Fruit fly (Drosophila melanogaster) whole organism, embryonic: ENCODE results near the gene Datp.

ENCODE experiments used
- Aef1 ChIP-seq: fragments of 200-800 bp; sonication (Bioruptor generic); IDR thresholded peaks from 3 replicates; pipeline ENCODE4 v1.3.6; 2022; ENCODE audit warnings: missing biosample characterization, missing genetic modification characterization
- B-H2 ChIP-seq: fragments of 200-800 bp; sonication (Bioruptor generic); optimal IDR thresholded peaks from 2 replicates; lab custom pipeline; 2018; ENCODE audit warnings: missing biosample characterization, mild to moderate bottlenecking, missing genetic modification characterization
- CG1233 ChIP-seq: fragments of 200-800 bp; sonication (Bioruptor generic); optimal IDR thresholded peaks from 4 replicates; lab custom pipeline; 2018; ENCODE audit warnings: missing biosample characterization, mild to moderate bottlenecking, missing genetic modification characterization
- CG14014 ChIP-seq: fragments of 200-800 bp; sonication (Bioruptor generic); IDR thresholded peaks from 2 replicates; pipeline ENCODE4 v1.3.6; 2022; ENCODE audit warnings: missing biosample characterization, missing genetic modification characterization
- CG14860 ChIP-seq: fragments of 200-800 bp; sonication (Bioruptor generic); IDR thresholded peaks from 3 replicates; pipeline ENCODE4 v1.3.6; 2022; ENCODE audit warnings: missing biosample characterization, missing genetic modification characterization; ENCODE audit not compliant: partially characterized antibody
- CG15073 ChIP-seq: fragments of 200-800 bp; sonication (Bioruptor generic); optimal IDR thresholded peaks from 2 replicates; lab custom pipeline; 2016; ENCODE audit warnings: missing biosample characterization, missing genetic modification characterization
- CG15269 ChIP-seq: fragments of 200-800 bp; sonication (Bioruptor generic); optimal IDR thresholded peaks from 2 replicates; lab custom pipeline; 2018; ENCODE audit warnings: missing biosample characterization, mild to moderate bottlenecking, missing genetic modification characterization, moderate library complexity
- CG17385 ChIP-seq: fragments of 200-800 bp; sonication (Bioruptor generic); optimal IDR thresholded peaks from 3 replicates; lab custom pipeline; 2018; ENCODE audit warnings: missing biosample characterization, mild to moderate bottlenecking, missing genetic modification characterization
- CG18011 ChIP-seq: fragments of 200-800 bp; sonication (Bioruptor generic); optimal IDR thresholded peaks from 2 replicates; lab custom pipeline; 2017; ENCODE audit warnings: missing biosample characterization, missing genetic modification characterization, mild to moderate bottlenecking, moderate library complexity, missing genotype
- CG18599 ChIP-seq: fragments of 200-800 bp; sonication (Bioruptor generic); optimal IDR thresholded peaks from 3 replicates; lab custom pipeline; 2017; ENCODE audit warnings: missing biosample characterization, missing genetic modification characterization, mild to moderate bottlenecking, moderate library complexity, missing genetic modification reagents
- CG3163 ChIP-seq: fragments of 200-800 bp; sonication (Bioruptor generic); optimal IDR thresholded peaks from 3 replicates; lab custom pipeline; 2016; ENCODE audit warnings: missing biosample characterization, missing genetic modification characterization
- CG34422 ChIP-seq: fragments of 200-800 bp; sonication (Bioruptor generic); IDR thresholded peaks from 3 replicates; pipeline ENCODE4 v1.3.6; 2022; ENCODE audit warnings: missing biosample characterization, missing genetic modification characterization
- CG3995 ChIP-seq: fragments of 200-800 bp; sonication (Bioruptor generic); optimal IDR thresholded peaks from 3 replicates; lab custom pipeline; 2016; ENCODE audit warnings: missing biosample characterization, missing genetic modification characterization
- CG42726 ChIP-seq: fragments of 200-800 bp; sonication (Bioruptor generic); IDR thresholded peaks from 2 replicates; pipeline ENCODE4 v1.3.6; 2022; ENCODE audit warnings: missing biosample characterization, missing genetic modification characterization; ENCODE audit not compliant: partially characterized antibody
- CG43689 ChIP-seq: fragments of 200-800 bp; sonication (Bioruptor generic); IDR thresholded peaks from 2 replicates; pipeline ENCODE4 v1.3.6; 2022; ENCODE audit warnings: missing biosample characterization, missing genetic modification characterization
- CG4730 ChIP-seq: fragments of 200-800 bp; sonication (Bioruptor generic); IDR thresholded peaks from 2 replicates; pipeline ENCODE4 v1.3.6; 2022; ENCODE audit warnings: missing biosample characterization, missing genetic modification characterization
- CG6689 ChIP-seq: fragments of 200-800 bp; sonication (Bioruptor generic); IDR thresholded peaks from 2 replicates; pipeline ENCODE4 v1.3.6; 2022; ENCODE audit warnings: missing biosample characterization, missing genetic modification characterization
- CG8388 ChIP-seq: fragments of 200-800 bp; sonication (Bioruptor generic); optimal IDR thresholded peaks from 2 replicates; lab custom pipeline; 2019; ENCODE audit warnings: missing biosample characterization, mild to moderate bottlenecking, missing genetic modification characterization, moderate library complexity
- CG9215 ChIP-seq: fragments of 200-800 bp; sonication (Bioruptor generic); IDR thresholded peaks from 2 replicates; pipeline ENCODE4 v1.3.6; 2022; ENCODE audit warnings: missing biosample characterization, missing genetic modification characterization
- CHES-1-like ChIP-seq: fragments of 200-800 bp; sonication (Bioruptor generic); optimal IDR thresholded peaks from 2 replicates; lab custom pipeline; 2016; ENCODE audit warnings: missing biosample characterization, missing genetic modification characterization
- Camta ChIP-seq: fragments of 200-800 bp; sonication (Bioruptor generic); optimal IDR thresholded peaks from 2 replicates; lab custom pipeline; 2016; ENCODE audit warnings: missing biosample characterization, missing genetic modification characterization
- Dek ChIP-seq: fragments of 200-800 bp; sonication (Bioruptor generic); optimal IDR thresholded peaks from 3 replicates; lab custom pipeline; 2019; ENCODE audit warnings: missing biosample characterization, mild to moderate bottlenecking, missing genetic modification characterization, moderate library complexity
- E2f2 ChIP-seq: fragments of 200-800 bp; sonication (Bioruptor generic); IDR thresholded peaks from 2 replicates; pipeline ENCODE4 v1.3.6; 2022; ENCODE audit warnings: missing biosample characterization, missing genetic modification characterization
- Ets97D ChIP-seq: fragments of 200-800 bp; sonication (Bioruptor generic); optimal IDR thresholded peaks from 3 replicates; lab custom pipeline; 2016; ENCODE audit warnings: missing biosample characterization, missing genetic modification characterization
- HmgZ ChIP-seq: fragments of 200-800 bp; sonication (Bioruptor generic); optimal IDR thresholded peaks from 2 replicates; lab custom pipeline; 2018; ENCODE audit warnings: missing biosample characterization, mild to moderate bottlenecking, missing genetic modification characterization
- Jarid2 ChIP-seq: fragments of 200-800 bp; sonication (Bioruptor generic); optimal IDR thresholded peaks from 3 replicates; lab custom pipeline; 2017; ENCODE audit warnings: mild to moderate bottlenecking, missing biosample characterization, missing genetic modification reagents, missing genetic modification characterization
- Ptx1 ChIP-seq: fragments of 200-800 bp; sonication (Bioruptor generic); IDR thresholded peaks from 2 replicates; pipeline ENCODE4 v1.3.6; 2022; ENCODE audit warnings: missing biosample characterization, missing genetic modification characterization
- Sry-β ChIP-seq: fragments of 200-800 bp; sonication (Bioruptor generic); optimal IDR thresholded peaks from 2 replicates; lab custom pipeline; 2018; ENCODE audit warnings: missing biosample characterization, mild to moderate bottlenecking, missing genetic modification characterization, moderate library complexity
- bowl ChIP-seq: fragments of 200-800 bp; sonication (Bioruptor generic); IDR thresholded peaks from 2 replicates; pipeline ENCODE4 v1.3.6; 2022; ENCODE audit warnings: missing biosample characterization, missing genetic modification characterization
- ci ChIP-seq: fragments of 200-800 bp; sonication (Bioruptor generic); IDR thresholded peaks from 3 replicates; pipeline ENCODE4 v1.3.6; 2022; ENCODE audit warnings: missing biosample characterization, missing genetic modification characterization
- corto ChIP-seq: fragments of 200-800 bp; sonication (Bioruptor generic); optimal IDR thresholded peaks from 2 replicates; lab custom pipeline; 2016; ENCODE audit warnings: missing biosample characterization, mild to moderate bottlenecking, missing genetic modification characterization, moderate library complexity
- crol ChIP-seq: fragments of 200-800 bp; sonication (Bioruptor generic); IDR thresholded peaks from 2 replicates; pipeline ENCODE4 v1.3.6; 2022; ENCODE audit warnings: missing biosample characterization, missing genetic modification characterization
- dimm ChIP-seq: fragments of 200-800 bp; sonication (Bioruptor generic); IDR thresholded peaks from 2 replicates; pipeline ENCODE4 v1.3.6; 2022; ENCODE audit warnings: missing biosample characterization, missing genetic modification characterization
- disco-r ChIP-seq: fragments of 200-800 bp; sonication (Bioruptor generic); optimal IDR thresholded peaks from 2 replicates; lab custom pipeline; 2016; ENCODE audit warnings: missing biosample characterization, missing genetic modification characterization
- emc ChIP-seq: fragments of 200-800 bp; sonication (Bioruptor generic); optimal IDR thresholded peaks from 2 replicates; lab custom pipeline; 2016; ENCODE audit warnings: missing biosample characterization, missing genetic modification characterization
- exex ChIP-seq: fragments of 200-800 bp; sonication (Bioruptor generic); optimal IDR thresholded peaks from 4 replicates; lab custom pipeline; 2018; ENCODE audit warnings: missing biosample characterization, mild to moderate bottlenecking, missing genetic modification characterization, moderate library complexity
- fd102C ChIP-seq: fragments of 200-800 bp; sonication (Bioruptor generic); optimal IDR thresholded peaks from 2 replicates; lab custom pipeline; 2018; ENCODE audit warnings: missing biosample characterization, mild to moderate bottlenecking, missing genetic modification characterization, moderate library complexity
- gro ChIP-seq: fragments of 200-800 bp; sonication (Bioruptor generic); optimal IDR thresholded peaks from 2 replicates; lab custom pipeline; 2016; ENCODE audit warnings: missing biosample characterization, missing genetic modification characterization
- jigr1 ChIP-seq: fragments of 200-800 bp; sonication (Bioruptor generic); IDR thresholded peaks from 3 replicates; pipeline ENCODE4 v1.3.6; 2022; ENCODE audit warnings: missing biosample characterization, missing genetic modification characterization
- klu ChIP-seq: fragments of 200-800 bp; sonication (Bioruptor generic); IDR thresholded peaks from 2 replicates; pipeline ENCODE4 v1.3.6; 2022; ENCODE audit warnings: missing biosample characterization, missing genetic modification characterization
- pb ChIP-seq: fragments of 200-800 bp; sonication (Bioruptor generic); optimal IDR thresholded peaks from 3 replicates; lab custom pipeline; 2016; ENCODE audit warnings: missing biosample characterization, missing genetic modification characterization
- pita ChIP-seq: fragments of 200-800 bp; sonication (Bioruptor generic); optimal IDR thresholded peaks from 2 replicates; lab custom pipeline; 2017; ENCODE audit warnings: missing biosample characterization, mild to moderate bottlenecking, missing genetic modification characterization
- sc ChIP-seq, 3 experiments: fragments of >200 bp in 2 of 3; fragments of 200-800 bp in 1 of 3; sonication (Bioruptor generic) in 1 of 3; optimal IDR thresholded peaks; 2 replicates in 2 of 3; 3 replicates in 1 of 3; lab custom pipeline; 2017; ENCODE audit warnings: mild to moderate bottlenecking in 1 of 3, missing biosample characterization in 1 of 3, missing genetic modification characterization in 1 of 3, missing genetic modification reagents in 1 of 3
- sisA ChIP-seq: fragments of 200-800 bp; sonication (Bioruptor generic); IDR thresholded peaks from 2 replicates; pipeline ENCODE4 v1.3.6; 2022; ENCODE audit warnings: missing biosample characterization, missing genetic modification characterization
- sqz ChIP-seq: fragments of 200-800 bp; sonication (Bioruptor generic); optimal IDR thresholded peaks from 3 replicates; lab custom pipeline; 2018; ENCODE audit warnings: missing biosample characterization, mild to moderate bottlenecking, missing genetic modification characterization
- tna ChIP-seq: fragments of 200-800 bp; sonication (Bioruptor generic); IDR thresholded peaks from 2 replicates; pipeline ENCODE4 v1.3.6; 2022; ENCODE audit warnings: missing biosample characterization, missing genetic modification characterization; ENCODE audit not compliant: partially characterized antibody
- wek ChIP-seq: fragments of 200-800 bp; sonication (Bioruptor generic); optimal IDR thresholded peaks from 3 replicates; lab custom pipeline; 2018; ENCODE audit warnings: missing biosample characterization, mild to moderate bottlenecking, missing genetic modification characterization, moderate library complexity
- zen2 ChIP-seq: fragments of 200-800 bp; sonication (Bioruptor generic); IDR thresholded peaks from 3 replicates; pipeline ENCODE4 v1.3.6; 2022; ENCODE audit warnings: missing biosample characterization, missing genetic modification characterization; ENCODE audit not compliant: partially characterized antibody

Datp gene

dm6 chr2L:9966983-9967737, 28.6 kb upstream of the Datp start, which contains the start of the genes Dref and RpL13 (continued):
- TF ChIP-seq CG18599 (GFP tag; lab: Kevin White, UChicago) (peak; percentile 92), CG4730 (GFP tag; lab: Robert Waterston, UW) (no peak; the same call in 1 of the 2 replicates), pb (GFP tag; lab: Kevin White, UChicago) (peak; percentile 91), Camta (peak; percentile 88), CG8388 (peak; percentile 76), CG3163 (GFP tag; lab: Kevin White, UChicago) (peak; percentile 70), disco-r (GFP tag; lab: Kevin White, UChicago) (peak; percentile 66), gro (GFP tag; lab: Kevin White, UChicago) (peak; percentile 91), sqz (peak; percentile 96), ci (GFP tag; lab: Robert Waterston, UW) (peak; percentile 98), CG34422 (GFP tag; lab: Robert Waterston, UW) (peak; percentile 77; the same call in 2 of the 3 replicates), wek (peak; percentile 91), CG1233 (GFP tag; lab: Kevin White, UChicago) (peak; percentile 93), crol (GFP tag; lab: Robert Waterston, UW) (peak; percentile 43), klu (GFP tag; lab: Robert Waterston, UW) (peak; percentile 41; the same call in 1 of the 2 replicates), CG6689 (GFP tag; lab: Robert Waterston, UW) (peak; percentile 44; the same call in 1 of the 2 replicates), CG17385 (GFP tag; lab: Kevin White, UChicago) (peak; percentile 92), CG14014 (GFP tag; lab: Robert Waterston, UW) (peak; percentile 66), Ets97D (GFP tag; lab: Kevin White, UChicago) (peak; percentile 99), Sry-β (GFP tag; lab: Kevin White, UChicago) (peak; percentile 57), Jarid2 (no peak), CG42726 (GFP tag; lab: Robert Waterston, UW) (no peak), fd102C (GFP tag; lab: Kevin White, UChicago) (peak; percentile 85), CG15269 (tag; lab: Kevin White, UChicago) (peak; percentile 87), zen2 (GFP tag; lab: Robert Waterston, UW) (no peak; the same call in 2 of the 3 replicates), sc (optimal IDR thresholded peaks at IDR 0.05; lab: Kevin White, UChicago) (no peak), sc (GFP tag; optimal IDR thresholded peaks at IDR 0.05; lab: Kevin White, UChicago) (peak; percentile 74), Ptx1 (peak; percentile 69), pita (no peak), corto (GFP tag; lab: Kevin White, UChicago) (peak; percentile 77), CG9215 (peak; percentile 61), Aef1 (peak; percentile 47), jigr1 (GFP tag; lab: Robert Waterston, UW) (no peak), CG3995 (GFP tag; lab: Kevin White, UChicago) (peak; percentile 77), exex (peak; percentile 75), Dek (tag; lab: Kevin White, UChicago) (no peak), CHES-1-like (peak; percentile 90), dimm (GFP tag; lab: Robert Waterston, UW) (no peak; the same call in 1 of the 2 replicates), B-H2 (GFP tag; lab: Kevin White, UChicago) (peak; percentile 93), CG15073 (GFP tag; lab: Kevin White, UChicago) (no peak), CG43689 (peak; percentile 63), HmgZ (tag; lab: Kevin White, UChicago) (peak; percentile 93), sisA (GFP tag; lab: Robert Waterston, UW) (0 out of 2 replicates have a peak, but pooled peaks have one; percentile 19), tna (GFP tag; lab: Robert Waterston, UW) (peak; percentile 75; the same call in 1 of the 2 replicates), E2f2 (GFP tag; lab: Robert Waterston, UW) (peak; percentile 84), bowl (0 out of 2 replicates have a peak, but pooled peaks have one; percentile 32), emc (GFP tag; lab: Kevin White, UChicago) (peak; percentile 79), CG18011 (peak; percentile 85), CG14860 (peak; percentile 83)
